Worm (Caenorhabditis elegans): ENCODE data around the gene C25E10.4.

C25E10.4 gene

ce11 chrV:8994272-8994671 lies 39.1 kb upstream of the C25E10.4 start:
- no peak for TF ChIP-seq aly-1 (tag; optimal IDR thresholded peaks at IDR 0.05)
- TF ChIP-seq scrt-1 (GFP tag; IDR thresholded peaks at IDR 0.05) = no peak
- no peak for TF ChIP-seq sea-1 (GFP tag; conservative IDR thresholded peaks at IDR 0.05)
- no peak for TF ChIP-seq ets-7 (tag; optimal IDR thresholded peaks at IDR 0.05)
- TF ChIP-seq hmg-4 (GFP tag; optimal IDR thresholded peaks at IDR 0.05) = no peak
- no peak for TF ChIP-seq F13C5.2 (tag; optimal IDR thresholded peaks at IDR 0.05)
- TF ChIP-seq ceh-13 (GFP tag; optimal IDR thresholded peaks at IDR 0.05) = no peak
- TF ChIP-seq hmbx-1 (tag; optimal IDR thresholded peaks at IDR 0.05) = no peak
- no peak for TF ChIP-seq tbx-11 (GFP tag; IDR thresholded peaks at IDR 0.05)
- no peak for TF ChIP-seq tra-4 (tag; optimal IDR thresholded peaks at IDR 0.05)
- no peak for TF ChIP-seq flt-1 (GFP tag; IDR thresholded peaks at IDR 0.05)
- no peak for TF ChIP-seq ceh-36 (tag; optimal IDR thresholded peaks at IDR 0.05)
- no peak for TF ChIP-seq ama-1 (optimal IDR thresholded peaks at IDR 0.05)
- TF ChIP-seq B0310.2 (tag; optimal IDR thresholded peaks at IDR 0.05) = no peak
- no peak for TF ChIP-seq hnd-1 (tag; optimal IDR thresholded peaks at IDR 0.05)
- no peak for TF ChIP-seq tbx-37 (GFP tag; conservative IDR thresholded peaks at IDR 0.05)
- TF ChIP-seq pes-1 (GFP tag; IDR thresholded peaks at IDR 0.05) = no peak

- no peak for TF ChIP-seq tra-4 (tag; optimal IDR thresholded peaks at IDR 0.05)
- TF ChIP-seq hmg-4 (GFP tag; optimal IDR thresholded peaks at IDR 0.05) = no peak
These were observed 38.6 kb upstream of the C25E10.4 start, which contains the start of gene F59E11.5 for ce11 chrV:8994801-8995200. Gene F59E11.5, plus strand, starts transcription at chrV:8995101.

ce11 chrV:9001175-9001574 lies 32.2 kb upstream of the C25E10.4 start, which contains the start of gene F59E11.2:
Gene F59E11.2, plus strand, starts transcription at chrV:9001475.
- no peak for TF ChIP-seq tbx-37 (GFP tag; conservative IDR thresholded peaks at IDR 0.05)
- no peak for TF ChIP-seq ama-1 (optimal IDR thresholded peaks at IDR 0.05)
- TF ChIP-seq hmg-4 (GFP tag; optimal IDR thresholded peaks at IDR 0.05) = no peak
- no peak for TF ChIP-seq B0310.2 (tag; optimal IDR thresholded peaks at IDR 0.05)
- no peak for TF ChIP-seq ets-7 (tag; optimal IDR thresholded peaks at IDR 0.05)
- TF ChIP-seq tra-4 (tag; optimal IDR thresholded peaks at IDR 0.05) = no peak
- TF ChIP-seq hnd-1 (tag; optimal IDR thresholded peaks at IDR 0.05) = no peak
- TF ChIP-seq sea-1 (GFP tag; conservative IDR thresholded peaks at IDR 0.05) = no peak
- no peak for TF ChIP-seq ceh-13 (GFP tag; optimal IDR thresholded peaks at IDR 0.05)
- no peak for TF ChIP-seq hmbx-1 (tag; optimal IDR thresholded peaks at IDR 0.05)
- TF ChIP-seq ceh-36 (tag; optimal IDR thresholded peaks at IDR 0.05) = no peak
- no peak for TF ChIP-seq pes-1 (GFP tag; IDR thresholded peaks at IDR 0.05)
- TF ChIP-seq F13C5.2 (tag; optimal IDR thresholded peaks at IDR 0.05) = no peak
- TF ChIP-seq scrt-1 (GFP tag; IDR thresholded peaks at IDR 0.05) = no peak
- no peak for TF ChIP-seq flt-1 (GFP tag; IDR thresholded peaks at IDR 0.05)
- no peak for TF ChIP-seq tbx-11 (GFP tag; IDR thresholded peaks at IDR 0.05)
- no peak for TF ChIP-seq aly-1 (tag; optimal IDR thresholded peaks at IDR 0.05)

ce11 chrV:9003291-9003690 lies 30.1 kb upstream of the C25E10.4 start, which contains the start of gene srx-1:
Gene srx-1, plus strand, starts transcription at chrV:9003672.
- TF ChIP-seq hmg-4 (GFP tag; optimal IDR thresholded peaks at IDR 0.05) (no peak), scrt-1 (GFP tag; IDR thresholded peaks at IDR 0.05) (no peak), hmbx-1 (tag; optimal IDR thresholded peaks at IDR 0.05) (no peak), pes-1 (GFP tag; IDR thresholded peaks at IDR 0.05) (no peak), tbx-11 (GFP tag; IDR thresholded peaks at IDR 0.05) (no peak), F13C5.2 (tag; optimal IDR thresholded peaks at IDR 0.05) (no peak), ceh-13 (GFP tag; optimal IDR thresholded peaks at IDR 0.05) (no peak), aly-1 (tag; optimal IDR thresholded peaks at IDR 0.05) (no peak), ceh-36 (tag; optimal IDR thresholded peaks at IDR 0.05) (no peak), ama-1 (optimal IDR thresholded peaks at IDR 0.05) (no peak), B0310.2 (tag; optimal IDR thresholded peaks at IDR 0.05) (no peak), sea-1 (GFP tag; conservative IDR thresholded peaks at IDR 0.05) (no peak), flt-1 (GFP tag; IDR thresholded peaks at IDR 0.05) (no peak), tra-4 (tag; optimal IDR thresholded peaks at IDR 0.05) (no peak), hnd-1 (tag; optimal IDR thresholded peaks at IDR 0.05) (no peak), ets-7 (tag; optimal IDR thresholded peaks at IDR 0.05) (no peak), tbx-37 (GFP tag; conservative IDR thresholded peaks at IDR 0.05) (no peak)

ce11 chrV:9005243-9005642 lies 28.1 kb upstream of the C25E10.4 start, which contains the start of gene srx-3:
Gene srx-3, plus strand, starts transcription at chrV:9005543.
- TF ChIP-seq tra-4 (tag; optimal IDR thresholded peaks at IDR 0.05) (no peak), tbx-37 (GFP tag; conservative IDR thresholded peaks at IDR 0.05) (no peak), hmg-4 (GFP tag; optimal IDR thresholded peaks at IDR 0.05) (no peak), ceh-13 (GFP tag; optimal IDR thresholded peaks at IDR 0.05) (no peak), pes-1 (GFP tag; IDR thresholded peaks at IDR 0.05) (no peak), ceh-36 (tag; optimal IDR thresholded peaks at IDR 0.05) (no peak), ama-1 (optimal IDR thresholded peaks at IDR 0.05) (no peak), aly-1 (tag; optimal IDR thresholded peaks at IDR 0.05) (no peak), tbx-11 (GFP tag; IDR thresholded peaks at IDR 0.05) (no peak), F13C5.2 (tag; optimal IDR thresholded peaks at IDR 0.05) (no peak), flt-1 (GFP tag; IDR thresholded peaks at IDR 0.05) (no peak), hnd-1 (tag; optimal IDR thresholded peaks at IDR 0.05) (no peak), scrt-1 (GFP tag; IDR thresholded peaks at IDR 0.05) (no peak), ets-7 (tag; optimal IDR thresholded peaks at IDR 0.05) (no peak), hmbx-1 (tag; optimal IDR thresholded peaks at IDR 0.05) (no peak), B0310.2 (tag; optimal IDR thresholded peaks at IDR 0.05) (no peak), sea-1 (GFP tag; conservative IDR thresholded peaks at IDR 0.05) (no peak)

ce11 chrV:9009175-9009574 lies 24.2 kb upstream of the C25E10.4 start, which contains the start of gene srx-2:
Gene srx-2, plus strand, starts transcription at chrV:9009475.
- TF ChIP-seq ceh-36 (tag; optimal IDR thresholded peaks at IDR 0.05) = no peak
- no peak for TF ChIP-seq pes-1 (GFP tag; IDR thresholded peaks at IDR 0.05)
- no peak for TF ChIP-seq scrt-1 (GFP tag; IDR thresholded peaks at IDR 0.05)
- no peak for TF ChIP-seq aly-1 (tag; optimal IDR thresholded peaks at IDR 0.05)
- TF ChIP-seq sea-1 (GFP tag; conservative IDR thresholded peaks at IDR 0.05) = no peak
- no peak for TF ChIP-seq tbx-11 (GFP tag; IDR thresholded peaks at IDR 0.05)
- no peak for TF ChIP-seq hmg-4 (GFP tag; optimal IDR thresholded peaks at IDR 0.05)
- TF ChIP-seq tra-4 (tag; optimal IDR thresholded peaks at IDR 0.05) = no peak
- TF ChIP-seq flt-1 (GFP tag; IDR thresholded peaks at IDR 0.05) = no peak
- no peak for TF ChIP-seq ceh-13 (GFP tag; optimal IDR thresholded peaks at IDR 0.05)

ce11 chrV:9013765-9014164 lies 19.6 kb upstream of the C25E10.4 start, which contains the start of gene srh-201:
Gene srh-201, minus strand, starts transcription at chrV:9013865.
- TF ChIP-seq ceh-13 (GFP tag; optimal IDR thresholded peaks at IDR 0.05) (no peak), sea-1 (GFP tag; conservative IDR thresholded peaks at IDR 0.05) (no peak), B0310.2 (tag; optimal IDR thresholded peaks at IDR 0.05) (no peak), ama-1 (optimal IDR thresholded peaks at IDR 0.05) (no peak), ets-7 (tag; optimal IDR thresholded peaks at IDR 0.05) (no peak), tra-4 (tag; optimal IDR thresholded peaks at IDR 0.05) (no peak), scrt-1 (GFP tag; IDR thresholded peaks at IDR 0.05) (no peak), aly-1 (tag; optimal IDR thresholded peaks at IDR 0.05) (no peak), hnd-1 (tag; optimal IDR thresholded peaks at IDR 0.05) (no peak), hmg-4 (GFP tag; optimal IDR thresholded peaks at IDR 0.05) (no peak), pes-1 (GFP tag; IDR thresholded peaks at IDR 0.05) (no peak), F13C5.2 (tag; optimal IDR thresholded peaks at IDR 0.05) (no peak)
